Fruit fly (Drosophila melanogaster) whole organism, embryonic: Measurements from ENCODE around the gene bwa.

Experiments used
- Adf1 ChIP-seq: fragments of 200-800 bp; sonication (Bioruptor generic); IDR thresholded peaks from 2 replicates; pipeline ENCODE4 v1.3.6; 2022; ENCODE audit warnings: missing biosample characterization, missing genetic modification characterization
- CG10147 ChIP-seq: fragments of 200-800 bp; sonication (Bioruptor generic); optimal IDR thresholded peaks from 2 replicates; lab custom pipeline; 2019; ENCODE audit warnings: missing biosample characterization, mild to moderate bottlenecking, missing genetic modification characterization, moderate library complexity
- CG10321 ChIP-seq: fragments of 200-800 bp; sonication (Bioruptor generic); IDR thresholded peaks from 2 replicates; pipeline ENCODE4 v1.3.6; 2022; ENCODE audit warnings: missing biosample characterization, missing genetic modification characterization
- CG10543 ChIP-seq: fragments of 200-800 bp; sonication (Bioruptor generic); optimal IDR thresholded peaks from 3 replicates; lab custom pipeline; 2017; ENCODE audit warnings: missing biosample characterization, mild to moderate bottlenecking, missing genetic modification characterization, moderate library complexity
- CG12104 ChIP-seq: fragments of 200-800 bp; sonication (Bioruptor generic); optimal IDR thresholded peaks from 3 replicates; lab custom pipeline; 2016; ENCODE audit warnings: missing biosample characterization, missing genetic modification characterization
- CG12299 ChIP-seq: fragments of 200-800 bp; sonication (Bioruptor generic); optimal IDR thresholded peaks from 2 replicates; lab custom pipeline; 2018; ENCODE audit warnings: missing biosample characterization, mild to moderate bottlenecking, missing genetic modification characterization
- CG12391 ChIP-seq: fragments of 200-800 bp; sonication (Bioruptor generic); optimal IDR thresholded peaks from 3 replicates; lab custom pipeline; 2018; ENCODE audit warnings: missing biosample characterization, mild to moderate bottlenecking, missing genetic modification characterization, moderate library complexity
- CG13424 ChIP-seq: fragments of 200-800 bp; sonication (Bioruptor generic); optimal IDR thresholded peaks from 2 replicates; lab custom pipeline; 2019; ENCODE audit warnings: missing biosample characterization, mild to moderate bottlenecking, missing genetic modification characterization, moderate library complexity
- CG14050 ChIP-seq: fragments of 200-800 bp; sonication (Bioruptor generic); IDR thresholded peaks from 3 replicates; pipeline ENCODE4 v1.3.6; 2022; ENCODE audit warnings: missing biosample characterization, missing genetic modification characterization
- CG1602 ChIP-seq: fragments of 200-800 bp; sonication (Bioruptor generic); optimal IDR thresholded peaks from 3 replicates; lab custom pipeline; 2016; ENCODE audit warnings: missing biosample characterization, missing genetic modification characterization
- CG1832 ChIP-seq: fragments of 200-800 bp; sonication (Bioruptor generic); optimal IDR thresholded peaks from 2 replicates; lab custom pipeline; 2017; ENCODE audit warnings: missing biosample characterization, mild to moderate bottlenecking, missing genetic modification characterization, inconsistent platforms
- CG3407 ChIP-seq: fragments of 200-800 bp; sonication (Bioruptor generic); optimal IDR thresholded peaks from 2 replicates; lab custom pipeline; 2018; ENCODE audit warnings: missing biosample characterization, mild to moderate bottlenecking, missing genetic modification characterization
- CG34224 ChIP-seq: fragments of 200-800 bp; sonication (Bioruptor generic); IDR thresholded peaks from 3 replicates; pipeline ENCODE4 v1.3.6; 2022; ENCODE audit warnings: missing biosample characterization, missing genetic modification characterization; ENCODE audit not compliant: partially characterized antibody
- CG6254 ChIP-seq: fragments of 200-800 bp; sonication (Bioruptor generic); optimal IDR thresholded peaks from 3 replicates; lab custom pipeline; 2017; ENCODE audit warnings: mild to moderate bottlenecking, missing biosample characterization, missing genetic modification reagents, missing genetic modification characterization
- CG6689 ChIP-seq: fragments of 200-800 bp; sonication (Bioruptor generic); IDR thresholded peaks from 2 replicates; pipeline ENCODE4 v1.3.6; 2022; ENCODE audit warnings: missing biosample characterization, missing genetic modification characterization
- CG6854 ChIP-seq: fragments of 200-800 bp; sonication (Bioruptor generic); optimal IDR thresholded peaks from 3 replicates; lab custom pipeline; 2017; ENCODE audit warnings: missing biosample characterization, mild to moderate bottlenecking, missing genetic modification characterization
- CG7786 ChIP-seq: fragments of 200-800 bp; sonication (Bioruptor generic); optimal IDR thresholded peaks from 2 replicates; lab custom pipeline; 2016; ENCODE audit warnings: missing biosample characterization, missing genetic modification characterization
- CG7987 ChIP-seq: fragments of 200-800 bp; sonication (Bioruptor generic); optimal IDR thresholded peaks from 2 replicates; lab custom pipeline; 2018; ENCODE audit warnings: missing biosample characterization, mild to moderate bottlenecking, missing genetic modification characterization, moderate library complexity
- CG8924 ChIP-seq: fragments of 200-800 bp; optimal IDR thresholded peaks from 3 replicates; lab custom pipeline; 2019; ENCODE audit warnings: missing biosample characterization, mild to moderate bottlenecking, missing genetic modification characterization, moderate library complexity
- CG9609 ChIP-seq: fragments of 200-800 bp; sonication (Bioruptor generic); optimal IDR thresholded peaks from 3 replicates; lab custom pipeline; 2016; ENCODE audit warnings: missing biosample characterization, missing genetic modification characterization
- CG9727 ChIP-seq: fragments of 200-800 bp; sonication (Bioruptor generic); optimal IDR thresholded peaks from 3 replicates; lab custom pipeline; 2017; ENCODE audit warnings: missing biosample characterization, mild to moderate bottlenecking, missing genetic modification characterization
- CG9932 ChIP-seq: fragments of 200-800 bp; sonication (Bioruptor generic); IDR thresholded peaks from 2 replicates; pipeline ENCODE4 v1.3.6; 2022; ENCODE audit warnings: missing biosample characterization, missing genetic modification characterization
- Camta ChIP-seq: fragments of 200-800 bp; sonication (Bioruptor generic); optimal IDR thresholded peaks from 2 replicates; lab custom pipeline; 2016; ENCODE audit warnings: missing biosample characterization, missing genetic modification characterization
- Doc3 ChIP-seq: fragments of 200-800 bp; sonication (Bioruptor generic); IDR thresholded peaks from 3 replicates; pipeline ENCODE4 v1.3.6; 2022; ENCODE audit warnings: missing biosample characterization, missing genetic modification characterization; ENCODE audit not compliant: partially characterized antibody
- Gsc ChIP-seq: fragments of 200-800 bp; sonication (Bioruptor generic); IDR thresholded peaks from 2 replicates; pipeline ENCODE4 v1.3.6; 2022; ENCODE audit warnings: missing biosample characterization, missing genetic modification characterization
- Gug ChIP-seq: fragments of 200-800 bp; sonication (Bioruptor generic); IDR thresholded peaks from 4 replicates; pipeline ENCODE4 v1.3.6; 2022; ENCODE audit warnings: missing biosample characterization, missing genetic modification characterization
- H2.0 ChIP-seq: fragments of 200-800 bp; sonication (Bioruptor generic); IDR thresholded peaks from 2 replicates; pipeline ENCODE4 v1.3.6; 2022; ENCODE audit warnings: missing biosample characterization, missing genetic modification characterization
- Jarid2 ChIP-seq: fragments of 200-800 bp; sonication (Bioruptor generic); optimal IDR thresholded peaks from 3 replicates; lab custom pipeline; 2017; ENCODE audit warnings: mild to moderate bottlenecking, missing biosample characterization, missing genetic modification reagents, missing genetic modification characterization
- Mad ChIP-seq: fragments of 200-800 bp; sonication (Bioruptor generic); optimal IDR thresholded peaks from 2 replicates; lab custom pipeline; 2016; ENCODE audit warnings: missing biosample characterization, missing genetic modification characterization
- NfI ChIP-seq: fragments of 200-800 bp; sonication (Bioruptor generic); optimal IDR thresholded peaks from 3 replicates; lab custom pipeline; 2018; ENCODE audit warnings: missing biosample characterization, mild to moderate bottlenecking, missing genetic modification characterization, moderate library complexity
- ab ChIP-seq: fragments of 200-800 bp; sonication (Bioruptor generic); optimal IDR thresholded peaks from 2 replicates; lab custom pipeline; 2016; ENCODE audit warnings: missing biosample characterization, missing genetic modification characterization
- amos ChIP-seq: fragments of 200-800 bp; sonication (Bioruptor generic); IDR thresholded peaks from 2 replicates; pipeline ENCODE4 v1.3.6; 2022; ENCODE audit warnings: missing biosample characterization, missing genetic modification characterization; ENCODE audit not compliant: partially characterized antibody
- ap ChIP-seq: fragments of 200-800 bp; sonication (Bioruptor generic); IDR thresholded peaks from 2 replicates; pipeline ENCODE4 v1.3.6; 2022; ENCODE audit warnings: missing biosample characterization, missing genetic modification characterization
- cwo ChIP-seq: fragments of 200-800 bp; sonication (Bioruptor generic); optimal IDR thresholded peaks from 3 replicates; lab custom pipeline; 2017; ENCODE audit warnings: missing biosample characterization, missing genetic modification characterization, mild to moderate bottlenecking, moderate library complexity, missing genetic modification reagents
- ems ChIP-seq: fragments of 200-800 bp; sonication (Bioruptor generic); optimal IDR thresholded peaks from 3 replicates; lab custom pipeline; 2016; ENCODE audit warnings: missing biosample characterization, missing genetic modification characterization
- fd102C ChIP-seq: fragments of 200-800 bp; sonication (Bioruptor generic); optimal IDR thresholded peaks from 2 replicates; lab custom pipeline; 2018; ENCODE audit warnings: missing biosample characterization, mild to moderate bottlenecking, missing genetic modification characterization, moderate library complexity
- knrl ChIP-seq: fragments of 200-800 bp; sonication (Bioruptor generic); IDR thresholded peaks from 3 replicates; pipeline ENCODE4 v1.3.6; 2022; ENCODE audit warnings: missing biosample characterization, missing genetic modification characterization; ENCODE audit not compliant: partially characterized antibody
- mam ChIP-seq: fragments of 200-800 bp; sonication (Bioruptor generic); optimal IDR thresholded peaks from 3 replicates; lab custom pipeline; 2016; ENCODE audit warnings: missing biosample characterization, missing genetic modification characterization
- odd ChIP-seq: fragments of 200-800 bp; sonication (Bioruptor generic); optimal IDR thresholded peaks from 2 replicates; lab custom pipeline; 2017; ENCODE audit warnings: missing biosample characterization, mild to moderate bottlenecking, missing genetic modification characterization
- onecut ChIP-seq: fragments of 200-800 bp; sonication (Bioruptor generic); IDR thresholded peaks from 2 replicates; pipeline ENCODE4 v1.3.6; 2022; ENCODE audit warnings: missing biosample characterization, missing genetic modification characterization
- pan ChIP-seq, 4 experiments: fragments of >200 bp in 3 of 4; fragments of 200-800 bp in 1 of 4; sonication (Bioruptor generic) in 1 of 4; optimal IDR thresholded peaks in 3 of 4; IDR thresholded peaks in 1 of 4; 2 replicates each; pipeline versions ENCODE4 v1.3.6 to Lab custom; 2017 to 2022; ENCODE audit warnings: missing biosample characterization in 2 of 4, missing genetic modification characterization in 2 of 4, mixed read lengths in 1 of 4
- pita ChIP-seq: fragments of 200-800 bp; sonication (Bioruptor generic); optimal IDR thresholded peaks from 2 replicates; lab custom pipeline; 2017; ENCODE audit warnings: missing biosample characterization, mild to moderate bottlenecking, missing genetic modification characterization
- pum ChIP-seq: fragments of 200-800 bp; sonication (Bioruptor generic); optimal IDR thresholded peaks from 2 replicates; lab custom pipeline; 2016; ENCODE audit warnings: missing biosample characterization, missing genetic modification characterization
- sob ChIP-seq: fragments of 200-800 bp; sonication (Bioruptor generic); IDR thresholded peaks from 2 replicates; pipeline ENCODE4 v1.3.6; 2022; ENCODE audit warnings: missing biosample characterization, missing genetic modification characterization
- tgo ChIP-seq: fragments of 200-800 bp; sonication (Bioruptor generic); IDR thresholded peaks from 3 replicates; pipeline ENCODE4 v1.3.6; 2022; ENCODE audit warnings: missing biosample characterization, missing genetic modification characterization
- tx ChIP-seq: fragments of 200-800 bp; sonication (Bioruptor generic); optimal IDR thresholded peaks from 2 replicates; lab custom pipeline; 2016; ENCODE audit warnings: missing biosample characterization, missing genetic modification characterization
- usp ChIP-seq: fragments of >200 bp; optimal IDR thresholded peaks from 2 replicates; lab custom pipeline; 2017; ENCODE audit warnings: missing biosample characterization, missing genetic modification characterization
- vvl ChIP-seq: fragments of 200-800 bp; sonication (Bioruptor generic); IDR thresholded peaks from 2 replicates; pipeline ENCODE4 v1.3.6; 2022; ENCODE audit warnings: missing biosample characterization, missing genetic modification characterization
- wdn ChIP-seq: fragments of 200-800 bp; sonication (Bioruptor generic); IDR thresholded peaks from 2 replicates; pipeline ENCODE4 v1.3.6; 2022; ENCODE audit warnings: missing biosample characterization, missing genetic modification characterization

The bwa gene

dm6 chr2L:20075234-20075803, 9.1 kb downstream of the bwa start, which contains the start of the genes pr and neb (continued):
- TF ChIP-seq CG14050 (GFP tag; lab: Robert Waterston, UW) (peak; percentile 63; the same call in 2 of the 3 replicates), CG10321 (peak; percentile 9; the same call in 1 of the 2 replicates), ems (GFP tag; lab: Kevin White, UChicago) (no peak), Gug (GFP tag; lab: Robert Waterston, UW) (no peak), usp (GFP tag; lab: Kevin White, UChicago) (no peak), CG6689 (0 out of 2 replicates have a peak, but pooled peaks have one; percentile 20), CG1602 (GFP tag; lab: Kevin White, UChicago) (peak; percentile 56), mam (GFP tag; lab: Kevin White, UChicago) (peak; percentile 4), CG8924 (peak; percentile 59), Camta (peak; percentile 23), wdn (peak; percentile 77; the same call in 1 of the 2 replicates), CG13424 (peak; percentile 74), Mad (GFP tag; lab: Kevin White, UChicago) (peak; percentile 62), CG7987 (GFP tag; lab: Kevin White, UChicago) (no peak), CG12299 (peak; percentile 36), CG9609 (no peak), ab (no peak), CG6854 (GFP tag; lab: Kevin White, UChicago) (no peak), CG9932 (GFP tag; lab: Robert Waterston, UW) (peak; percentile 85), H2.0 (GFP tag; lab: Robert Waterston, UW) (peak; percentile 48), tgo (GFP tag; lab: Robert Waterston, UW) (peak; percentile 56), CG10147 (GFP tag; lab: Kevin White, UChicago) (peak; percentile 56), CG34224 (GFP tag; lab: Robert Waterston, UW) (peak; percentile 62; the same call in 1 of the 3 replicates), Jarid2 (GFP tag; lab: Kevin White, UChicago) (no peak), knrl (GFP tag; lab: Robert Waterston, UW) (peak; percentile 61), CG9727 (GFP tag; lab: Kevin White, UChicago) (peak; percentile 68), NfI (GFP tag; lab: Kevin White, UChicago) (peak; percentile 52), odd (GFP tag; lab: Kevin White, UChicago) (no peak), pan (optimal IDR thresholded peaks at IDR 0.05; lab: Kevin White, UChicago) (no peak), pan (GFP tag; optimal IDR thresholded peaks at IDR 0.05 in 1 of 2, IDR thresholded peaks at IDR 0.05 in 1 of 2) (no peak), CG12391 (tag; lab: Kevin White, UChicago) (peak; percentile 78), cwo (GFP tag; lab: Kevin White, UChicago) (no peak), CG7786 (GFP tag; lab: Kevin White, UChicago) (no peak), CG1832 (no peak), fd102C (GFP tag; lab: Kevin White, UChicago) (no peak), CG3407 (GFP tag; lab: Kevin White, UChicago) (peak; percentile 15), onecut (GFP tag; lab: Robert Waterston, UW) (peak; percentile 54), pum (GFP tag; lab: Kevin White, UChicago) (no peak), CG10543 (GFP tag; lab: Kevin White, UChicago) (no peak), CG12104 (GFP tag; lab: Kevin White, UChicago) (peak; percentile 67), sob (peak; percentile 77), tx (no peak), CG6254 (peak; percentile 33), vvl (peak; percentile 86), pita (GFP tag; lab: Kevin White, UChicago) (no peak), Gsc (GFP tag; lab: Robert Waterston, UW) (no peak), ap (GFP tag; lab: Robert Waterston, UW) (peak; percentile 36; the same call in 1 of the 2 replicates), Doc3 (GFP tag; lab: Robert Waterston, UW) (0 out of 3 replicates have a peak, but pooled peaks have one; percentile 40), Adf1 (GFP tag; lab: Robert Waterston, UW) (peak; percentile 46; the same call in 1 of the 2 replicates), amos (no peak; the same call in 1 of the 2 replicates)
